Worm (Caenorhabditis elegans): ENCODE results near the gene mltn-10.

The mltn-10 gene

ce11 chrII:14616402-14616801 is 6.5 kb upstream of the mltn-10 start:
- TF ChIP-seq dox-1 (GFP tag; IDR thresholded peaks at IDR 0.05), result no peak
- TF ChIP-seq nhr-120 (GFP tag; IDR thresholded peaks at IDR 0.05), result no peak
- no peak for TF ChIP-seq B0035.1 (tag; optimal IDR thresholded peaks at IDR 0.05)
- TF ChIP-seq K12H6.12 (tag; optimal IDR thresholded peaks at IDR 0.05), result no peak
- TF ChIP-seq fkh-3 (tag; optimal IDR thresholded peaks at IDR 0.05), result no peak
- no peak for TF ChIP-seq egl-44 (GFP tag; IDR thresholded peaks at IDR 0.05)
- no peak for TF ChIP-seq gei-17 (GFP tag; optimal IDR thresholded peaks at IDR 0.05)
- TF ChIP-seq nhr-179 (tag; optimal IDR thresholded peaks at IDR 0.05), result no peak

- TF ChIP-seq bed-1 (GFP tag; IDR thresholded peaks at IDR 0.05) (no peak), tbx-9 (tag; optimal IDR thresholded peaks at IDR 0.05; ENCODE audit: borderline replicate concordance) (no peak), Y53G8AR.9 (GFP tag; conservative IDR thresholded peaks at IDR 0.05) (peak; percentile 57; the same call in 1 of the 2 replicates), ztf-18 (tag; optimal IDR thresholded peaks at IDR 0.05) (peak; percentile 70), snpc-1.1 (tag; optimal IDR thresholded peaks at IDR 0.05; ENCODE audit: insufficient read depth) (peak; percentile 59), B0261.1 (tag; optimal IDR thresholded peaks at IDR 0.05) (peak; percentile 75), B0019.2 (GFP tag; conservative IDR thresholded peaks at IDR 0.05) (0 out of 2 replicates have a peak, but pooled peaks have one; percentile 14), hlh-26 (GFP tag; conservative IDR thresholded peaks at IDR 0.05) (0 out of 2 replicates have a peak, but pooled peaks have one; percentile 28), lir-1 (GFP tag; conservative IDR thresholded peaks at IDR 0.05) (0 out of 2 replicates have a peak, but pooled peaks have one; percentile 48), lin-40 (tag; optimal IDR thresholded peaks at IDR 0.05) (peak; percentile 12), Y95B8A.8 (GFP tag; IDR thresholded peaks at IDR 0.05) (0 out of 2 replicates have a peak, but pooled peaks have one; percentile 16), tbp1 (GFP tag; optimal IDR thresholded peaks at IDR 0.05) (peak; percentile 90), repo-1 (tag; optimal IDR thresholded peaks at IDR 0.05) (peak; percentile 57), madf-8 (GFP tag; conservative IDR thresholded peaks at IDR 0.05) (no peak; the same call in 1 of the 2 replicates), cebp-1 (GFP tag; IDR thresholded peaks at IDR 0.05) (no peak), cebp-1 (tag; optimal IDR thresholded peaks at IDR 0.05) (no peak), athp-1 (tag; optimal IDR thresholded peaks at IDR 0.05) (peak; percentile 69), Y67H2A.10 (GFP tag; conservative IDR thresholded peaks at IDR 0.05) (no peak), nhr-80 (tag; optimal IDR thresholded peaks at IDR 0.05) (peak; percentile 30), ZK185.1 (tag; optimal IDR thresholded peaks at IDR 0.05; ENCODE audit: poor library complexity, severe bottlenecking) (peak; percentile 66), ama-1 (optimal IDR thresholded peaks at IDR 0.05) (no peak), ama-1 (GFP tag; optimal IDR thresholded peaks at IDR 0.05) (peak in 1 of 2 experiments; percentile 34), ztf-25 (GFP tag; IDR thresholded peaks at IDR 0.05) (peak; percentile 87; the same call in 1 of the 2 replicates), hlh-12 (tag; optimal IDR thresholded peaks at IDR 0.05) (peak; percentile 73), zim-3 (tag; optimal IDR thresholded peaks at IDR 0.05) (peak; percentile 69), sea-2 (GFP tag; IDR thresholded peaks at IDR 0.05) (no peak), unc-62 (GFP tag; optimal IDR thresholded peaks at IDR 0.05) (no peak), nhr-120 (GFP tag; IDR thresholded peaks at IDR 0.05) (0 out of 2 replicates have a peak, but pooled peaks have one; percentile 68), T07F8.4 (tag; optimal IDR thresholded peaks at IDR 0.05) (peak; percentile 67), F37B4.10 (GFP tag; IDR thresholded peaks at IDR 0.05) (no peak), efl-1 (GFP tag; optimal IDR thresholded peaks at IDR 0.05) (no peak), hmg-1.2 (GFP tag; IDR thresholded peaks at IDR 0.05) (peak; percentile 61), F55B11.4 (tag; optimal IDR thresholded peaks at IDR 0.05; ENCODE audit: borderline replicate concordance, insufficient read depth) (no peak), aptf-3 (GFP tag; IDR thresholded peaks at IDR 0.05) (peak; percentile 66; the same call in 1 of the 2 replicates), F57A8.1 (GFP tag; optimal IDR thresholded peaks at IDR 0.05) (peak; percentile 72), F33H1.4 (GFP tag; IDR thresholded peaks at IDR 0.05) (0 out of 2 replicates have a peak, but pooled peaks have one; percentile 28), D2030.7 (GFP tag; IDR thresholded peaks at IDR 0.05) (peak; percentile 70), ceh-40 (GFP tag; IDR thresholded peaks at IDR 0.05) (0 out of 2 replicates have a peak, but pooled peaks have one; percentile 82), F23B12.7 (tag; optimal IDR thresholded peaks at IDR 0.05; ENCODE audit: insufficient read depth) (peak; percentile 44), nfya-1 (tag; optimal IDR thresholded peaks at IDR 0.05; ENCODE audit: borderline replicate concordance, insufficient read depth) (no peak)
Observed at ce11 chrII:14616927-14617326, 5.9 kb upstream of the mltn-10 start.

All from whole organism, young adult.